Worm (Caenorhabditis elegans): ENCODE data around the gene str-163.
A peak's percentile ranks its signal among the peaks of the same experiment; 100 is the strongest.
"Not testable (repeated sequence)": the region's sequence is repeated elsewhere in the genome, so short reads cannot be mapped to it uniquely, and the experiment has no call there.

str-163 gene

ce11 chrIV:4938664-4939063, 15.3 kb upstream of the str-163 start, which contains the start of gene str-168:
str-168 (plus strand) TSS chrIV:4938964.
- TF ChIP-seq D2030.7 (GFP tag; IDR thresholded peaks at IDR 0.05), result no peak
- TF ChIP-seq ceh-27 (GFP tag; optimal IDR thresholded peaks at IDR 0.05), result no peak
- TF ChIP-seq let-607 (tag; optimal IDR thresholded peaks at IDR 0.05), result no peak
- no peak for TF ChIP-seq snpc-1.1 (tag; optimal IDR thresholded peaks at IDR 0.05; ENCODE audit: insufficient read depth)
- TF ChIP-seq repo-1 (tag; optimal IDR thresholded peaks at IDR 0.05), result no peak
- no peak for TF ChIP-seq nfyb-1 (GFP tag; IDR thresholded peaks at IDR 0.05)
- no peak for TF ChIP-seq zfh-2 (GFP tag; conservative IDR thresholded peaks at IDR 0.05)
- TF ChIP-seq egl-44 (GFP tag; IDR thresholded peaks at IDR 0.05), result no peak
- TF ChIP-seq nhr-90 (tag; optimal IDR thresholded peaks at IDR 0.05), result no peak
- no peak for TF ChIP-seq nfya-2 (GFP tag; IDR thresholded peaks at IDR 0.05)
- TF ChIP-seq Y53F4B.3 (GFP tag; IDR thresholded peaks at IDR 0.05), result no peak
- TF ChIP-seq tlf-1 (GFP tag; optimal IDR thresholded peaks at IDR 0.05), result no peak
- TF ChIP-seq madf-10 (tag; optimal IDR thresholded peaks at IDR 0.05), result no peak
- no peak for TF ChIP-seq ets-4 (GFP tag; optimal IDR thresholded peaks at IDR 0.05)
- no peak for TF ChIP-seq F55B11.4 (tag; optimal IDR thresholded peaks at IDR 0.05; ENCODE audit: borderline replicate concordance, insufficient read depth)
- TF ChIP-seq chd-7 (tag; optimal IDR thresholded peaks at IDR 0.05), result no peak
- no peak for TF ChIP-seq rpc-1 (optimal IDR thresholded peaks at IDR 0.05)
- TF ChIP-seq rpc-1 (tag; optimal IDR thresholded peaks at IDR 0.05), result no peak
- TF ChIP-seq ama-1 (optimal IDR thresholded peaks at IDR 0.05), result no peak
- TF ChIP-seq ama-1 (GFP tag; optimal IDR thresholded peaks at IDR 0.05), result no peak
- TF ChIP-seq madf-3 (GFP tag; IDR thresholded peaks at IDR 0.05), result no peak
- no peak for TF ChIP-seq hlh-12 (tag; optimal IDR thresholded peaks at IDR 0.05)

ce11 chrIV:4941681-4942080, 12.3 kb upstream of the str-163 start, which contains the start of gene Y9C9A.5:
Y9C9A.5 (plus strand) TSS chrIV:4941981.
- TF ChIP-seq F57C9.4 (tag; optimal IDR thresholded peaks at IDR 0.05) (no peak), K11D2.4 (GFP tag; IDR thresholded peaks at IDR 0.05) (no peak), ZK185.1 (tag; optimal IDR thresholded peaks at IDR 0.05; ENCODE audit: poor library complexity, severe bottlenecking) (no peak), nhr-90 (tag; optimal IDR thresholded peaks at IDR 0.05) (no peak), nhr-80 (tag; optimal IDR thresholded peaks at IDR 0.05) (no peak), F10E7.11 (tag; optimal IDR thresholded peaks at IDR 0.05) (no peak)

- no peak for TF ChIP-seq ceh-79 (tag; optimal IDR thresholded peaks at IDR 0.05)
- TF ChIP-seq die-1 (tag; optimal IDR thresholded peaks at IDR 0.05), result no peak
Measured at ce11 chrIV:4945771-4946170, 8.2 kb upstream of the str-163 start, which contains the start of gene str-169. str-169 (plus strand) TSS chrIV:4946071.

ce11 chrIV:4949729-4950128, 4.3 kb upstream of the str-163 start:
- TF ChIP-seq rpc-1 (optimal IDR thresholded peaks at IDR 0.05), result peak; percentile 44
- peak; percentile 64 for TF ChIP-seq rpc-1 (tag; optimal IDR thresholded peaks at IDR 0.05)
- TF ChIP-seq let-526 (GFP tag; IDR thresholded peaks at IDR 0.05), result 0 out of 2 replicates have a peak, but pooled peaks have one; percentile 44
- peak; percentile 76; the same call in 1 of the 2 replicates for TF ChIP-seq bed-1 (GFP tag; IDR thresholded peaks at IDR 0.05)
- peak; percentile 24; the same call in 1 of the 2 replicates for TF ChIP-seq rcor-1 (GFP tag; IDR thresholded peaks at IDR 0.05)
- 0 out of 2 replicates have a peak, but pooled peaks have one; percentile 18 for TF ChIP-seq madf-8 (GFP tag; conservative IDR thresholded peaks at IDR 0.05)
- TF ChIP-seq T07F8.4 (tag; optimal IDR thresholded peaks at IDR 0.05), result peak; percentile 16
- 0 out of 2 replicates have a peak, but pooled peaks have one; percentile 50 for TF ChIP-seq Y53G8AR.9 (GFP tag; conservative IDR thresholded peaks at IDR 0.05)
- TF ChIP-seq B0261.1 (tag; optimal IDR thresholded peaks at IDR 0.05), result peak; percentile 69
- TF ChIP-seq ceh-100 (GFP tag; IDR thresholded peaks at IDR 0.05), result peak; percentile 58
- not testable (repeated sequence) for TF ChIP-seq snpc-4 (GFP tag; optimal IDR thresholded peaks at IDR 0.05)
- TF ChIP-seq snpc-4 (tag; optimal IDR thresholded peaks at IDR 0.05), result peak in 1 of 4 experiments; percentile 83
- peak; percentile 89 for TF ChIP-seq tbp1 (GFP tag; optimal IDR thresholded peaks at IDR 0.05)

Data from whole organism, young adult.